Worm (Caenorhabditis elegans) whole organism, young adult: ENCODE data around the gene cest-16.

Source experiments
- B0035.1 ChIP-seq: sonication (generic microtip); optimal IDR thresholded peaks from 2 replicates; lab custom pipeline; 2016; ENCODE audit warnings: missing genetic modification characterization, mild to moderate bottlenecking, missing compliant biosample characterization, missing genotype, missing genetic modification reagents
- B0261.1 ChIP-seq: sonication (generic microtip); optimal IDR thresholded peaks from 2 replicates; lab custom pipeline; 2016; ENCODE audit warnings: mild to moderate bottlenecking, missing genetic modification characterization, moderate library complexity, missing compliant biosample characterization
- C17E4.6 ChIP-seq: fragments of 200-800 bp; sonication (Bioruptor generic); IDR thresholded peaks from 2 replicates; pipeline ENCODE4 v1.3.6; 2022; ENCODE audit warnings: missing genetic modification reagents, missing genetic modification characterization, missing compliant biosample characterization
- D2030.7 ChIP-seq: fragments of 200-800 bp; sonication (Bioruptor generic); IDR thresholded peaks from 2 replicates; pipeline ENCODE4 v1.3.6; 2022; ENCODE audit warnings: missing genetic modification reagents, missing genetic modification characterization, missing compliant biosample characterization
- F10E7.11 ChIP-seq: sonication (generic microtip); optimal IDR thresholded peaks from 2 replicates; lab custom pipeline; 2017; ENCODE audit warnings: mild to moderate bottlenecking, missing genetic modification characterization, moderate library complexity, missing compliant biosample characterization
- F22D6.2 ChIP-seq: sonication (generic microtip); optimal IDR thresholded peaks from 2 replicates; lab custom pipeline; 2016; ENCODE audit warnings: mild to moderate bottlenecking, missing genetic modification characterization, missing compliant biosample characterization
- F57C9.4 ChIP-seq: sonication (generic microtip); optimal IDR thresholded peaks from 2 replicates; lab custom pipeline; 2017; ENCODE audit warnings: mild to moderate bottlenecking, missing genetic modification characterization, missing compliant biosample characterization
- K11D2.4 ChIP-seq: fragments of 200-800 bp; sonication (Bioruptor generic); IDR thresholded peaks from 2 replicates; pipeline ENCODE4 v1.3.6; 2022; ENCODE audit warnings: missing genetic modification reagents, missing genetic modification characterization, missing compliant biosample characterization
- K12H6.12 ChIP-seq: fragments of 200-800 bp; sonication (Bioruptor generic); optimal IDR thresholded peaks from 2 replicates; lab custom pipeline; 2018; ENCODE audit warnings: mild to moderate bottlenecking, missing genetic modification characterization, missing compliant biosample characterization
- T07F8.4 ChIP-seq: sonication (generic microtip); optimal IDR thresholded peaks from 2 replicates; lab custom pipeline; 2016; ENCODE audit warnings: mild to moderate bottlenecking, missing genetic modification characterization, moderate library complexity, missing compliant biosample characterization
- Y53G8AR.9 ChIP-seq: fragments of 200-800 bp; sonication (Bioruptor generic); conservative IDR thresholded peaks from 2 replicates; pipeline ENCODE4 v1.3.6; 2022; ENCODE audit warnings: missing genetic modification reagents, missing genetic modification characterization, missing compliant biosample characterization
- Y79H2A.3 ChIP-seq: fragments of 200-800 bp; sonication (Bioruptor generic); conservative IDR thresholded peaks from 2 replicates; pipeline ENCODE4 v1.3.6; 2022; ENCODE audit warnings: missing genetic modification reagents, missing genetic modification characterization, missing compliant biosample characterization
- Y95B8A.8 ChIP-seq: fragments of 200-800 bp; sonication (Bioruptor generic); IDR thresholded peaks from 2 replicates; pipeline ENCODE4 v1.3.6; 2022; ENCODE audit warnings: missing genetic modification reagents, missing genetic modification characterization, missing compliant biosample characterization
- ZK185.1 ChIP-seq: sonication (generic microtip); optimal IDR thresholded peaks from 2 replicates; lab custom pipeline; 2016; ENCODE audit warnings: mild to moderate bottlenecking, missing genetic modification characterization, missing compliant biosample characterization; ENCODE audit not compliant: poor library complexity, severe bottlenecking
- akir-1 ChIP-seq: fragments of 200-800 bp; sonication (Bioruptor generic); optimal IDR thresholded peaks from 2 replicates; lab custom pipeline; 2018; ENCODE audit warnings: mild to moderate bottlenecking, missing genetic modification characterization, moderate library complexity, missing compliant biosample characterization
- ama-1 ChIP-seq, 3 experiments: fragments of 150-350 bp in 1 of 3; sonication (generic microtip) in 2 of 3; optimal IDR thresholded peaks; 2 replicates each; lab custom pipeline; 2014 to 2018; ENCODE audit warnings: missing biosample characterization in 2 of 3, missing genetic modification characterization in 2 of 3, missing genetic modification reagents in 2 of 3
- aptf-2 ChIP-seq: fragments of 200-800 bp; sonication (Bioruptor generic); conservative IDR thresholded peaks from 2 replicates; pipeline ENCODE4 v1.3.6; 2022; ENCODE audit warnings: missing genetic modification reagents, missing genetic modification characterization, missing compliant biosample characterization
- attf-3 ChIP-seq: fragments of 200-800 bp; sonication (Bioruptor generic); conservative IDR thresholded peaks from 2 replicates; pipeline ENCODE4 v1.3.6; 2022; ENCODE audit warnings: missing genetic modification reagents, missing genetic modification characterization, missing compliant biosample characterization
- attf-6 ChIP-seq: fragments of 200-800 bp; sonication (Bioruptor generic); IDR thresholded peaks from 2 replicates; pipeline ENCODE4 v1.3.6; 2022; ENCODE audit warnings: missing genetic modification reagents, missing genetic modification characterization, missing compliant biosample characterization
- ceh-100 ChIP-seq: fragments of 200-800 bp; sonication (Bioruptor generic); IDR thresholded peaks from 2 replicates; pipeline ENCODE4 v1.3.6; 2022; ENCODE audit warnings: missing genetic modification reagents, missing genetic modification characterization, missing compliant biosample characterization
- ceh-40 ChIP-seq: fragments of 200-800 bp; sonication (Bioruptor generic); IDR thresholded peaks from 2 replicates; pipeline ENCODE4 v1.3.6; 2022; ENCODE audit warnings: missing genetic modification characterization, missing compliant biosample characterization
- ceh-79 ChIP-seq: sonication (generic microtip); optimal IDR thresholded peaks from 2 replicates; lab custom pipeline; 2017; ENCODE audit warnings: mild to moderate bottlenecking, missing genetic modification characterization, missing compliant biosample characterization
- chd-7 ChIP-seq: sonication (generic microtip); optimal IDR thresholded peaks from 2 replicates; lab custom pipeline; 2016; ENCODE audit warnings: mild to moderate bottlenecking, missing genetic modification characterization, moderate library complexity, missing compliant biosample characterization
- die-1 ChIP-seq: sonication (generic microtip); optimal IDR thresholded peaks from 2 replicates; lab custom pipeline; 2016; ENCODE audit warnings: missing genotype, mild to moderate bottlenecking, missing genetic modification characterization, missing compliant biosample characterization
- dpl-1 ChIP-seq: fragments of 150-350 bp; optimal IDR thresholded peaks from 2 replicates; lab custom pipeline; 2014; ENCODE audit warnings: missing biosample characterization, missing genetic modification reagents, missing genetic modification characterization
- egl-44 ChIP-seq: fragments of 200-800 bp; sonication (Bioruptor generic); IDR thresholded peaks from 2 replicates; pipeline ENCODE4 v1.3.6; 2022; ENCODE audit warnings: missing genetic modification reagents, missing genetic modification characterization, missing compliant biosample characterization
- ekl-4 ChIP-seq: fragments of 200-800 bp; sonication (Bioruptor generic); IDR thresholded peaks from 2 replicates; pipeline ENCODE4 v1.3.6; 2022; ENCODE audit warnings: missing genetic modification reagents, missing genetic modification characterization, missing compliant biosample characterization
- fkh-3 ChIP-seq: sonication (generic microtip); optimal IDR thresholded peaks from 2 replicates; lab custom pipeline; 2016; ENCODE audit warnings: mild to moderate bottlenecking, missing genetic modification characterization, missing compliant biosample characterization
- hlh-26 ChIP-seq: fragments of 200-800 bp; sonication (Bioruptor generic); conservative IDR thresholded peaks from 2 replicates; pipeline ENCODE4 v1.3.6; 2022; ENCODE audit warnings: missing genetic modification reagents, missing genetic modification characterization, missing compliant biosample characterization
- let-526 ChIP-seq: fragments of 200-800 bp; sonication (Bioruptor generic); IDR thresholded peaks from 2 replicates; pipeline ENCODE4 v1.3.6; 2022; ENCODE audit warnings: missing genetic modification reagents, missing genetic modification characterization, missing compliant biosample characterization
- let-607 ChIP-seq, 2 experiments: fragments of 200-800 bp in 1 of 2; sonication (Bioruptor generic) in 1 of 2; sonication (generic microtip) in 1 of 2; optimal IDR thresholded peaks; 2 replicates each; lab custom pipeline; 2016 to 2018; ENCODE audit warnings: mild to moderate bottlenecking in 2 of 2, missing compliant biosample characterization in 2 of 2, missing genetic modification characterization in 2 of 2, moderate library complexity in 2 of 2, missing genotype in 1 of 2
- lin-35 ChIP-seq, 3 experiments: fragments of 150-350 bp in 2 of 3; sonication (generic microtip) in 1 of 3; optimal IDR thresholded peaks; 2 replicates each; lab custom pipeline; 2014 to 2018; ENCODE audit warnings: missing biosample characterization in 3 of 3, missing genetic modification characterization in 3 of 3, missing genetic modification reagents in 3 of 3
- lin-54 ChIP-seq: fragments of 200-800 bp; sonication (Bioruptor generic); optimal IDR thresholded peaks from 2 replicates; lab custom pipeline; 2018; ENCODE audit warnings: mild to moderate bottlenecking, missing genetic modification characterization, missing compliant biosample characterization
- madf-10 ChIP-seq: sonication (generic microtip); optimal IDR thresholded peaks from 2 replicates; lab custom pipeline; 2016; ENCODE audit warnings: mild to moderate bottlenecking, missing genetic modification characterization, missing compliant biosample characterization
- madf-8 ChIP-seq: fragments of 200-800 bp; sonication (Bioruptor generic); conservative IDR thresholded peaks from 2 replicates; pipeline ENCODE4 v1.3.6; 2022; ENCODE audit warnings: missing genetic modification reagents, missing genetic modification characterization, missing compliant biosample characterization
- mcd-1 ChIP-seq: fragments of 200-800 bp; sonication (Bioruptor generic); IDR thresholded peaks from 2 replicates; pipeline ENCODE4 v1.3.6; 2022; ENCODE audit warnings: missing genetic modification reagents, missing genetic modification characterization, missing compliant biosample characterization
- mel-28 ChIP-seq: sonication (generic microtip); optimal IDR thresholded peaks from 2 replicates; lab custom pipeline; 2016; ENCODE audit warnings: borderline replicate concordance, mild to moderate bottlenecking, missing genetic modification characterization, missing compliant biosample characterization
- mes-4 ChIP-seq: sonication (generic microtip); optimal IDR thresholded peaks from 2 replicates; lab custom pipeline; 2016; ENCODE audit warnings: missing genotype, missing genetic modification characterization, missing compliant biosample characterization
- nfya-1 ChIP-seq: sonication (generic microtip); optimal IDR thresholded peaks from 2 replicates; lab custom pipeline; 2017; ENCODE audit warnings: antibody characterized with exemption, missing compliant biosample characterization, missing genetic modification characterization, borderline replicate concordance; ENCODE audit not compliant: insufficient read depth
- nfyb-1 ChIP-seq: fragments of 200-800 bp; sonication (Bioruptor generic); IDR thresholded peaks from 2 replicates; pipeline ENCODE4 v1.3.6; 2022; ENCODE audit warnings: missing genetic modification reagents, missing genetic modification characterization, missing compliant biosample characterization
- snpc-1.1 ChIP-seq: sonication (generic microtip); optimal IDR thresholded peaks from 2 replicates; lab custom pipeline; 2017; ENCODE audit warnings: missing genetic modification characterization, mild to moderate bottlenecking, missing compliant biosample characterization, antibody characterized with exemption, moderate library complexity, missing genotype, missing genetic modification reagents; ENCODE audit not compliant: insufficient read depth
- snpc-4 ChIP-seq, 5 experiments: fragments of 150-350 bp in 1 of 5; sonication (generic microtip) in 4 of 5; optimal IDR thresholded peaks; 2 replicates each; lab custom pipeline; 2014 to 2018; ENCODE audit warnings: missing genetic modification characterization in 5 of 5, missing biosample characterization in 3 of 5, antibody characterized with exemption in 2 of 5, mild to moderate bottlenecking in 2 of 5, missing compliant biosample characterization in 2 of 5, missing genotype in 2 of 5, moderate library complexity in 2 of 5, missing genetic modification reagents in 1 of 5
- somi-1 ChIP-seq: fragments of 200-800 bp; sonication (Bioruptor generic); optimal IDR thresholded peaks from 2 replicates; lab custom pipeline; 2018; ENCODE audit warnings: mild to moderate bottlenecking, missing genetic modification characterization, missing compliant biosample characterization
- tbx-9 ChIP-seq: sonication (generic microtip); optimal IDR thresholded peaks from 2 replicates; lab custom pipeline; 2016; ENCODE audit warnings: borderline replicate concordance, missing genetic modification characterization, inconsistent platforms, missing compliant biosample characterization
- tlf-1 ChIP-seq: fragments of 200-800 bp; sonication (Bioruptor generic); optimal IDR thresholded peaks from 2 replicates; lab custom pipeline; 2018; ENCODE audit warnings: mild to moderate bottlenecking, missing genetic modification characterization, missing compliant biosample characterization
- ztf-22 ChIP-seq: fragments of 200-800 bp; sonication (Bioruptor generic); optimal IDR thresholded peaks from 2 replicates; lab custom pipeline; 2018; ENCODE audit warnings: mild to moderate bottlenecking, missing genetic modification characterization, moderate library complexity, missing compliant biosample characterization

Gene cest-16

DNA sequence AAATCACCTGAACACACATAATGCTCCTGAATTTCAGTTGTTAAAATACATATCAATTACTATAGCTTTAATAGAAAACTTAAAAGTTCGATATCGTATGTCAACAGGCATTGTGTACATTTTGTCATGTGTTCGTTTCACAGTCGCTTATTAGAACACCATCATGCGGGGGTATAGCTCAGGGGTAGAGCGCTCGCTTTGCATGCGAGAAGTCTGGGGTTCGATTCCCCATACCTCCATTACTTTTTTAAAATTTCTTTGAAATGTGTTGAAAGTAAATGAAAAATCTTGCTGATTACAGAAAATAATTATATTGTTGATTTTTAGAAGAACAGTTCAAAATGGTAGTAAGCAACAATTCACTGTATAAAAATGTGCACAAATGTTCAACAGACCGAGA lies 13.6 kb upstream of the cest-16 start:
- no peak for TF ChIP-seq Y53G8AR.9 (GFP tag; lab: Robert Waterston, UW)
- TF ChIP-seq ceh-79 (tag; lab: Kevin White, UChicago), result no peak
- peak; percentile 71 for TF ChIP-seq snpc-1.1 (tag; lab: Kevin White, UChicago)
- no peak for TF ChIP-seq dpl-1 (GFP tag; lab: Kevin White, UChicago)
- peak; percentile 86; the same call in 1 of the 2 replicates for TF ChIP-seq egl-44 (GFP tag; lab: Robert Waterston, UW)
- TF ChIP-seq madf-10 (tag; lab: Kevin White, UChicago), result peak; percentile 72
- peak; percentile 90 for TF ChIP-seq die-1 (tag; lab: Kevin White, UChicago)
- no peak for TF ChIP-seq tbx-9 (tag; lab: Kevin White, UChicago)
- TF ChIP-seq snpc-4 (GFP tag; optimal IDR thresholded peaks at IDR 0.05; lab: Kevin White, UChicago), result peak; percentile 85
- peak in 2 of 4 experiments; percentile 35 to 83 for TF ChIP-seq snpc-4 (tag; optimal IDR thresholded peaks at IDR 0.05; lab: Kevin White, UChicago)
- no peak for TF ChIP-seq nfya-1
- peak; percentile 80 for TF ChIP-seq ekl-4
- peak; percentile 40 for TF ChIP-seq tlf-1 (GFP tag; lab: Kevin White, UChicago)
- no peak for TF ChIP-seq ama-1 (optimal IDR thresholded peaks at IDR 0.05; lab: Kevin White, UChicago)
- TF ChIP-seq ama-1 (GFP tag; optimal IDR thresholded peaks at IDR 0.05; lab: Kevin White, UChicago), result peak; percentile 67 to 84
- TF ChIP-seq lin-54 (GFP tag; lab: Kevin White, UChicago), result peak; percentile 42
- TF ChIP-seq let-526 (GFP tag; lab: Robert Waterston, UW), result 0 out of 2 replicates have a peak, but pooled peaks have one; percentile 22
- TF ChIP-seq lin-35 (GFP tag; optimal IDR thresholded peaks at IDR 0.05; lab: Kevin White, UChicago), result peak in 1 of 3 experiments; percentile 46
- TF ChIP-seq ceh-100, result peak; percentile 48
- TF ChIP-seq F10E7.11 (tag; lab: Kevin White, UChicago), result no peak
- peak; percentile 82 for TF ChIP-seq B0261.1 (tag; lab: Kevin White, UChicago)
- no peak for TF ChIP-seq mel-28 (tag; lab: Kevin White, UChicago)
- no peak for TF ChIP-seq madf-8
- peak; percentile 72 for TF ChIP-seq D2030.7 (GFP tag; lab: Robert Waterston, UW)
- TF ChIP-seq ztf-22 (GFP tag; lab: Kevin White, UChicago), result no peak
- TF ChIP-seq chd-7 (tag; lab: Kevin White, UChicago), result peak; percentile 69
- peak; percentile 43 for TF ChIP-seq mes-4
- TF ChIP-seq mcd-1, result no peak; the same call in 1 of the 2 replicates
- TF ChIP-seq attf-3, result no peak
- TF ChIP-seq somi-1 (GFP tag; lab: Kevin White, UChicago), result peak; percentile 79
- peak; percentile 2 for TF ChIP-seq akir-1 (GFP tag; lab: Kevin White, UChicago)
- TF ChIP-seq T07F8.4 (tag; lab: Kevin White, UChicago), result peak; percentile 44
- TF ChIP-seq fkh-3, result peak; percentile 66
- TF ChIP-seq hlh-26 (GFP tag; lab: Robert Waterston, UW), result no peak
- 0 out of 2 replicates have a peak, but pooled peaks have one; percentile 27 for TF ChIP-seq Y95B8A.8 (GFP tag; lab: Robert Waterston, UW)
- TF ChIP-seq C17E4.6 (GFP tag; lab: Robert Waterston, UW), result no peak
- peak; percentile 79 for TF ChIP-seq nfyb-1 (GFP tag; lab: Robert Waterston, UW)
- 0 out of 2 replicates have a peak, but pooled peaks have one; percentile 81 for TF ChIP-seq ceh-40 (GFP tag; lab: Robert Waterston, UW)
- TF ChIP-seq Y79H2A.3 (GFP tag; lab: Robert Waterston, UW), result 0 out of 2 replicates have a peak, but pooled peaks have one; percentile 55
- TF ChIP-seq ZK185.1, result peak; percentile 83
- TF ChIP-seq K12H6.12 (tag; lab: Kevin White, UChicago), result no peak
- no peak for TF ChIP-seq K11D2.4 (GFP tag; lab: Robert Waterston, UW)
- no peak for TF ChIP-seq aptf-2 (GFP tag; lab: Robert Waterston, UW)
- TF ChIP-seq F22D6.2 (tag; lab: Kevin White, UChicago), result no peak
- no peak for TF ChIP-seq F57C9.4
- TF ChIP-seq B0035.1 (tag; lab: Kevin White, UChicago), result peak; percentile 37
- TF ChIP-seq let-607 (tag; optimal IDR thresholded peaks at IDR 0.05; lab: Kevin White, UChicago), result peak in 1 of 2 experiments; percentile 48
- peak; percentile 60; the same call in 1 of the 2 replicates for TF ChIP-seq attf-6 (GFP tag; lab: Robert Waterston, UW)
